ENCODE assay signal across 2 fruit fly cellular contexts in the genomic region with DNA sequence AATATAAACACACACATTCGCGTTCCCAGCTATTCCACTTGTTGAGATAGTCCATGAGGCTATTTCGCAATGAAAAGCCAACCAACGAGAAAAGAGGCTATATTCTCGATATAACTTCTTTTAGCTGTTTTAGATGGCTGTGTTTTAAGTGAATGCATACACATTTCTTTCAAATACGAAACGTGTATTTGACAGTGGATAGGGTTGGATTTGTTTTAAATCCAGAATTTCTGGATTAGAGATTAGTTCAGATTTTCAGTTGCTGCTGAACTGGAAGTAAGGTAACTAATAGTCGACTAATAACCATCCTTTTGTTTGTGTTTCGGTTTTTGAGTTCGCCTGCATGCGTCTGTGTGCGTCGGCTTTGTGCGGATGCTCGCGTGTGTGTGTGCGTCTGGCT.
TF ChIP-seq lines count a peak whose summit lies in the region.

No protein-coding gene starts in this region.

- no peak for TF ChIP-seq CTCF in whole organism, embryonic (GFP tag; optimal IDR thresholded peaks at IDR 0.05; lab: Kevin White, UChicago)

TF ChIP-seq in whole organism, embryonic, 481 proteins besides CTCF, POLR2A, EP300 and RAD21:
- TF ChIP-seq D19B (GFP tag; optimal IDR thresholded peaks at IDR 0.05; lab: Kevin White, UChicago) (peak; percentile 72), D19A (tag; optimal IDR thresholded peaks at IDR 0.05; lab: Kevin White, UChicago) (peak; percentile 55), Usf (GFP tag; optimal IDR thresholded peaks at IDR 0.05; lab: Kevin White, UChicago) (no peak)
TF ChIP-seq in whole organism, embryonic: peak in this region for 2.

TF ChIP-seq in whole organism, prepupa, 60 proteins besides CTCF, POLR2A, EP300 and RAD21:
- TF ChIP-seq acj6 (GFP tag; optimal IDR thresholded peaks at IDR 0.05; lab: Kevin White, UChicago) (no peak), CG8632 (GFP tag; optimal IDR thresholded peaks at IDR 0.05; lab: Kevin White, UChicago) (no peak), Eip78C (GFP tag; lab: Kevin White, UChicago) (peak; percentile 69), CG15336 (GFP tag; IDR thresholded peaks at IDR 0.05; lab: Robert Waterston, UW) (0 out of 2 replicates have a peak, but pooled peaks have one; percentile 8), Smox (GFP tag; optimal IDR thresholded peaks at IDR 0.05; lab: Kevin White, UChicago) (no peak)
